Fruit fly (Drosophila melanogaster) whole organism, prepupa: Measurements from ENCODE around the gene CG31663.

Experiments used
- CG6792 ChIP-seq: fragments of 200-800 bp; sonication (Bioruptor generic); optimal IDR thresholded peaks from 3 replicates; lab custom pipeline; 2016; ENCODE audit warnings: missing biosample characterization, missing genetic modification characterization
- svp ChIP-seq: fragments of 200-800 bp; sonication (Bioruptor generic); peaks from one replicate; lab custom pipeline; 2016; ENCODE audit warnings: missing biosample characterization, missing genetic modification characterization

DNA sequence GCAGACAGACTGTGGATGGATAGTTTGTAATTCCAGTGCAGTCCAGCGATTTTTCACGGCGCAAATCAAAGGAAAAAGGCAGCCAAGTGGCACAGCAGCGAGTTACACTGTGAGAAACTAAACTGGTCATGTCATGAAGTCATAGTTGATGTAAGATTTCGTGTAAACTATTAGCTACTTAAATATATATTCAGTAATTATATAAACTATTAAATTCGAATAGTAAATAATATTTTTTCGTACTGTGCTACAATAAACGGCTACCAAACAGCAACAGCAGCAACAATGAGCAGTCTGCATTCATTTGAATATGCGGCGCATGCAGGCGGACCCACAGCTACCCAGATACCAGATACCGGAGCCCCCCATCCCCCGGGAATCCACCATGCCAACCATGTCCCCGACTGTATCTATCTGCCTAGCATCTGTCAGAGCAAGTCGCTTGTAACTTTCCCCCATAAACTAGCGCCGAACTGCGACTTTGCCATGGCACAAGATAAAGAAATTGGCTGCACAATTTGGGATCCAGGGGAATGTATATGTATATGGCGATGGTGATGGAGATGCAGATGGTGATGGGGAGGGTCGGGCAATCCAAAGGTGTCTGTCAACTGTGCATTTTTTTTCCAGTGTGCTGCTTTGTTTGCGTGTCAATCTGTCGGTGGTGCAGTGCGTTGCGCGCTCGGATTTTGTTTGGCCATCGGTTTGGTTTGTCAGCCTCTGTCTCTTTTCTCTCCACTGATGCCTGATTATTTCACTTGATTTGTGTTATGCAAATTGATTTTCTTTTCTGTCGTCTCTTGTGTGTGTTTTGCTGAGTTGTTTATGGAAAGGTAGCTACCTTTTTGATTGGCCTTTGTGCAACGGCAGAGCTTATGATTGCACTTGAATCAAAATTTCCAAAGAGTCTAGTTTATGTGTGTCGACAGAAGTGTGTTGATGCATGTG lies 44.9 kb upstream of the CG31663 start:
- TF ChIP-seq CG6792 (GFP tag; lab: Kevin White, UChicago) (no peak), svp (GFP tag; lab: Kevin White, UChicago) (no peak)
